Fruit fly (Drosophila melanogaster) whole organism, wandering third instar larva: ENCODE measurements around the gene CG9109.
A peak's percentile ranks its signal among the peaks of the same experiment; 100 is the strongest.

Experiments used
- Abd-B ChIP-seq: fragments of >200 bp; optimal IDR thresholded peaks from 2 replicates; lab custom pipeline; 2017; ENCODE audit warnings: missing biosample characterization, missing genetic modification characterization
- CG32264 ChIP-seq: fragments of 200-800 bp; sonication (Bioruptor generic); optimal IDR thresholded peaks from 2 replicates; lab custom pipeline; 2016; ENCODE audit warnings: missing biosample characterization, missing genetic modification characterization
- CG9705 ChIP-seq: fragments of 200-800 bp; sonication (Bioruptor generic); optimal IDR thresholded peaks from 2 replicates; lab custom pipeline; 2018; ENCODE audit warnings: missing biosample characterization, mild to moderate bottlenecking, missing genetic modification characterization
- CrebA ChIP-seq: fragments of 200-800 bp; sonication (Bioruptor generic); optimal IDR thresholded peaks from 2 replicates; lab custom pipeline; 2016; ENCODE audit warnings: missing biosample characterization, mild to moderate bottlenecking, missing genetic modification characterization, borderline replicate concordance
- Dfd ChIP-seq: fragments of >200 bp; optimal IDR thresholded peaks from 2 replicates; lab custom pipeline; 2017; ENCODE audit warnings: missing biosample characterization, missing genetic modification characterization
- Dif ChIP-seq: fragments of 200-275, 200-300 bp; sonication (Bioruptor generic); optimal IDR thresholded peaks from 2 replicates; lab custom pipeline; 2018; ENCODE audit warnings: missing biosample characterization, missing genetic modification characterization; ENCODE audit not compliant: partially characterized antibody
- GATAd ChIP-seq: sonication (Bioruptor generic); optimal IDR thresholded peaks from 2 replicates; lab custom pipeline; 2016; ENCODE audit warnings: missing biosample characterization, missing genetic modification characterization
- HLH106 ChIP-seq: fragments of 200-800 bp; optimal IDR thresholded peaks from 3 replicates; lab custom pipeline; 2019; ENCODE audit warnings: missing biosample characterization, mild to moderate bottlenecking, missing genetic modification characterization, moderate library complexity
- Hnf4 ChIP-seq: fragments of 200-800 bp; sonication (Bioruptor generic); optimal IDR thresholded peaks from 2 replicates; lab custom pipeline; 2016; ENCODE audit warnings: missing biosample characterization, mild to moderate bottlenecking, missing genetic modification characterization
- Hr83 ChIP-seq: fragments of 200-300 bp; sonication (Bioruptor generic); optimal IDR thresholded peaks from 2 replicates; lab custom pipeline; 2016; ENCODE audit warnings: missing biosample characterization, mild to moderate bottlenecking, missing genetic modification characterization, moderate library complexity; ENCODE audit not compliant: poor library complexity, severe bottlenecking
- Jra ChIP-seq: sonication (Bioruptor generic); optimal IDR thresholded peaks from 2 replicates; lab custom pipeline; 2016; ENCODE audit warnings: missing biosample characterization, missing genetic modification characterization
- Mio ChIP-seq: sonication (Bioruptor generic); optimal IDR thresholded peaks from 2 replicates; lab custom pipeline; 2016; ENCODE audit warnings: missing biosample characterization, missing genetic modification characterization
- Myc ChIP-seq: fragments of >200 bp; optimal IDR thresholded peaks from 2 replicates; lab custom pipeline; 2017
- OdsH ChIP-seq: fragments of 200-800 bp; sonication (Bioruptor generic); optimal IDR thresholded peaks from 2 replicates; lab custom pipeline; 2016; ENCODE audit warnings: missing biosample characterization, mild to moderate bottlenecking, missing genetic modification characterization
- Rel ChIP-seq, 2 experiments: fragments of 200-800 bp; sonication (Bioruptor generic) in 1 of 2; optimal IDR thresholded peaks; 2 replicates in 1 of 2; 3 replicates in 1 of 2; lab custom pipeline; 2016 to 2019; ENCODE audit warnings: mild to moderate bottlenecking in 2 of 2, missing biosample characterization in 2 of 2, missing genetic modification characterization in 2 of 2, moderate library complexity in 1 of 2
- Sp1 ChIP-seq: fragments of 200-800 bp; sonication (Bioruptor generic); optimal IDR thresholded peaks from 3 replicates; lab custom pipeline; 2019; ENCODE audit warnings: missing biosample characterization, mild to moderate bottlenecking, missing genetic modification characterization, moderate library complexity
- Vsx2 ChIP-seq: fragments of 200-300, 225-300 bp; sonication (Bioruptor generic); optimal IDR thresholded peaks from 2 replicates; lab custom pipeline; 2018; ENCODE audit warnings: missing biosample characterization, missing genetic modification characterization; ENCODE audit not compliant: partially characterized antibody
- br ChIP-seq: fragments of 200-800 bp; sonication (Bioruptor generic); optimal IDR thresholded peaks from 2 replicates; lab custom pipeline; 2016; ENCODE audit warnings: missing biosample characterization, missing genetic modification characterization
- brk ChIP-seq: fragments of 200-800 bp; sonication (Bioruptor generic); optimal IDR thresholded peaks from 2 replicates; lab custom pipeline; 2016; ENCODE audit warnings: missing biosample characterization, mild to moderate bottlenecking, missing genetic modification characterization
- dl ChIP-seq, 2 experiments: fragments of 175-275, 200-275 bp in 1 of 2; fragments of 200-275 bp in 1 of 2; sonication (Bioruptor generic); optimal IDR thresholded peaks; lab custom pipeline; 2018; ENCODE audit warnings: mild to moderate bottlenecking in 2 of 2, missing biosample characterization in 2 of 2, missing genetic modification characterization in 2 of 2, moderate library complexity in 2 of 2; ENCODE audit not compliant: partially characterized antibody in 2 of 2, insufficient read depth in 1 of 2
- dmrt93B ChIP-seq: fragments of 200-800 bp; sonication (Bioruptor generic); optimal IDR thresholded peaks from 2 replicates; lab custom pipeline; 2018; ENCODE audit warnings: missing biosample characterization, mild to moderate bottlenecking, missing genetic modification characterization
- dsf ChIP-seq: sonication (Bioruptor generic); optimal IDR thresholded peaks from 2 replicates; lab custom pipeline; 2016; ENCODE audit warnings: missing biosample characterization, missing genetic modification characterization, borderline replicate concordance
- ey ChIP-seq: fragments of 200-800 bp; sonication (Bioruptor generic); optimal IDR thresholded peaks from 2 replicates; lab custom pipeline; 2016; ENCODE audit warnings: missing biosample characterization, missing genetic modification characterization
- foxo ChIP-seq, 2 experiments: fragments of 200-800 bp; sonication (Bioruptor generic); optimal IDR thresholded peaks; 2 replicates in 1 of 2; 3 replicates in 1 of 2; lab custom pipeline; 2016 to 2017; ENCODE audit warnings: missing biosample characterization in 2 of 2, missing genetic modification characterization in 2 of 2
- h ChIP-seq: fragments of 200-800 bp; sonication (Bioruptor generic); optimal IDR thresholded peaks from 3 replicates; lab custom pipeline; 2016; ENCODE audit warnings: missing biosample characterization, mild to moderate bottlenecking, missing genetic modification characterization
- jim ChIP-seq: fragments of 175-275, 200-325 bp; sonication (Bioruptor generic); optimal IDR thresholded peaks from 2 replicates; lab custom pipeline; 2016; ENCODE audit warnings: missing biosample characterization, mild to moderate bottlenecking, missing genetic modification characterization
- psq ChIP-seq: fragments of 200-800 bp; sonication (Bioruptor generic); optimal IDR thresholded peaks from 3 replicates; lab custom pipeline; 2017; ENCODE audit warnings: missing biosample characterization, mild to moderate bottlenecking, missing genetic modification characterization, moderate library complexity
- rgr ChIP-seq: fragments of 200-800 bp; sonication (Bioruptor generic); optimal IDR thresholded peaks from 3 replicates; lab custom pipeline; 2016; ENCODE audit warnings: missing biosample characterization, mild to moderate bottlenecking, missing genetic modification characterization
- sv ChIP-seq: fragments of 200-800 bp; sonication (Bioruptor generic); optimal IDR thresholded peaks from 3 replicates; lab custom pipeline; 2016; ENCODE audit warnings: missing biosample characterization, missing genetic modification characterization
- usp ChIP-seq: fragments of >200 bp; optimal IDR thresholded peaks from 2 replicates; lab custom pipeline; 2017; ENCODE audit warnings: missing biosample characterization, missing genetic modification characterization
- woc ChIP-seq: sonication (Bioruptor generic); optimal IDR thresholded peaks from 2 replicates; lab custom pipeline; 2016; ENCODE audit warnings: missing biosample characterization, mild to moderate bottlenecking, missing genetic modification characterization

The CG9109 gene

DNA sequence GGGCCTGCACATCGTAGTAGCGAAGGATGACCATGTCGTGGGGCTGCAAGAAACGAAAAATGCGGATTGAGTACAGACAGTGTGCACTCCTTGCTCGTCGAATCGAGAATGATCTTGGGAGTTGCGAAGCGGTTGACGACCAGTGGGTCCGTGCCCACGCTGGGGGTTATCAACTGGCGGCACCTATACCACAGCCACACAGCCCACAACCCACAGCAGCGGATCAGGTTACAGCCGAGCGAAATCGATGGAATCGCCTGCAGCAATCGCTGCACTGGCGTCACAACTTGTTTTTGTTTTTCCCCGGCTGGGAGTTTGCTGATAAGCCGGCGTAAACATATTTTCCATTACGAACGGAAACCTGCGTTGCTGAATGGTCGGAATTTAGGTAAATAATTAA, 11.3 kb upstream of the CG9109 start:
- no peak for TF ChIP-seq Jra (GFP tag; lab: Kevin White, UChicago)
- no peak for TF ChIP-seq psq
- no peak for TF ChIP-seq Myc (lab: Kevin White, UChicago)
- TF ChIP-seq br (GFP tag; lab: Kevin White, UChicago) = no peak
- no peak for TF ChIP-seq Dif (GFP tag; lab: Kevin White, UChicago)
- TF ChIP-seq jim (GFP tag; lab: Kevin White, UChicago) = no peak
- TF ChIP-seq brk (GFP tag; lab: Kevin White, UChicago) = no peak
- TF ChIP-seq CrebA (GFP tag; lab: Kevin White, UChicago) = no peak
- no peak for TF ChIP-seq dmrt93B (GFP tag; lab: Kevin White, UChicago)
- no peak for TF ChIP-seq dl (GFP tag; optimal IDR thresholded peaks at IDR 0.05; lab: Kevin White, UChicago; ENCODE audit: insufficient read depth in 1 of 2, partially characterized antibody in 2 of 2)
- no peak for TF ChIP-seq Hnf4 (GFP tag; lab: Kevin White, UChicago)
- no peak for TF ChIP-seq Abd-B (GFP tag; lab: Kevin White, UChicago)
- TF ChIP-seq usp = no peak
- TF ChIP-seq, all 38 proteins: peak for 0

DNA sequence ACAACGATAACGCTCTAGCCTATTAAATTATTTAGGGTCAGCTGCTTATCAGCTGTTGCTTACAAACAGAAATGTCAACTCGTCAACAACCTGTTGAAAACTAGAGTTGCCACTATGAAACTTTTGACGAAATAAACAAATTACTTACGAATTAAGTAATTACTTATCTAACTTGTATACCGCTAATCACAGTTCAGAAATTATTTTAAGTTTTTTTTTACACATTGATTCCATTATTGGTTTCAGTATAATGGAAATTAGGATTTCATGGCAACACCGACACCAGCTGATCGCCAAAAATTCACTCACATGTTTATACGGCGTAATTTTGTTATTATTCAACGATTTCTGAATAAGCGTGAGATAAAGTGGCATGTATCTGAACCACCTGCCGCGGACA, 3.6 kb upstream of the CG9109 start, which contains the start of the genes CG9117 and CG31643:
CG9117 (minus strand) TSS at position 73 of the 400 bp plus-strand sequence.
CG31643 (plus strand) TSS at position 288 of the 400 bp plus-strand sequence.
- TF ChIP-seq Sp1 = peak; percentile 63
- TF ChIP-seq Hnf4 (GFP tag; lab: Kevin White, UChicago) = no peak
- TF ChIP-seq CG9705 (GFP tag; lab: Kevin White, UChicago) = peak; percentile 36
- TF ChIP-seq sv (GFP tag; lab: Kevin White, UChicago) = peak; percentile 48
- peak; percentile 77 for TF ChIP-seq OdsH (GFP tag; lab: Kevin White, UChicago)
- no peak for TF ChIP-seq jim (GFP tag; lab: Kevin White, UChicago)
- TF ChIP-seq dsf (GFP tag; lab: Kevin White, UChicago) = no peak
- TF ChIP-seq Hr83 (GFP tag; lab: Kevin White, UChicago) = peak; percentile 15
- no peak for TF ChIP-seq Vsx2 (GFP tag; lab: Kevin White, UChicago)
- TF ChIP-seq ey (GFP tag; lab: Kevin White, UChicago) = peak; percentile 76
- no peak for TF ChIP-seq Rel (GFP tag; optimal IDR thresholded peaks at IDR 0.05; lab: Kevin White, UChicago)
- TF ChIP-seq Rel (tag; optimal IDR thresholded peaks at IDR 0.05; lab: Kevin White, UChicago) = peak; percentile 39
- no peak for TF ChIP-seq woc (GFP tag; lab: Kevin White, UChicago)
- peak; percentile 18 for TF ChIP-seq CG32264
- TF ChIP-seq foxo (GFP tag; optimal IDR thresholded peaks at IDR 0.05; lab: Kevin White, UChicago) = peak in 1 of 2 experiments; percentile 86
- TF ChIP-seq GATAd (GFP tag; lab: Kevin White, UChicago) = peak; percentile 65
- TF ChIP-seq Mio (GFP tag; lab: Kevin White, UChicago) = no peak
- TF ChIP-seq Myc (lab: Kevin White, UChicago) = no peak
- peak; percentile 79 for TF ChIP-seq rgr
- peak; percentile 59 for TF ChIP-seq psq
- TF ChIP-seq Dfd (GFP tag; lab: Kevin White, UChicago) = no peak
- peak; percentile 64 for TF ChIP-seq HLH106 (tag; lab: Kevin White, UChicago)
- TF ChIP-seq h (GFP tag; lab: Kevin White, UChicago) = peak; percentile 83
- TF ChIP-seq, all 38 proteins: peak for 14

DNA sequence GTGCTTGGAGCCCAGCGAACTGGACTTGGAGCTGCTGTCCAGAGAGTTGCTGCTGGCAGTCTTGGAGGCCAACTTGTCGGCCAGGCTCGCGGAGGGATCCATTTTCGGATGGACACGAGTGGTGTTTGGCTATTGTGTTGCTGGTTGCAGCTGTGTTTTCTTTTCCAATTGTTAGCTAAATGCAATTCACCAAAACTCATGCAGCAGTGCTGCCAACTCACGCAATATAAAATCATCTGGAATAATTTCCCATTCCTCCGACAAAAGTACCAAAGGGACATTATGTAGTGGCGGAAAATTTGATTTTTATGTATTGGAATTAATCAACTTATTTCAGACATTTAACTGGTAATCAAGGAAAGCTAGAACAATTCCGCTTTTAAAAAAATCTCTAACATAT, 2.5 kb upstream of the CG9109 start, which contains the start of gene mtm:
mtm (minus strand) TSS at position 306 of the 400 bp plus-strand sequence.
- TF ChIP-seq dsf (GFP tag; lab: Kevin White, UChicago) (no peak), Abd-B (GFP tag; lab: Kevin White, UChicago) (no peak), Myc (lab: Kevin White, UChicago) (peak; percentile 59), HLH106 (tag; lab: Kevin White, UChicago) (no peak)
- TF ChIP-seq, all 38 proteins: peak for 1

DNA sequence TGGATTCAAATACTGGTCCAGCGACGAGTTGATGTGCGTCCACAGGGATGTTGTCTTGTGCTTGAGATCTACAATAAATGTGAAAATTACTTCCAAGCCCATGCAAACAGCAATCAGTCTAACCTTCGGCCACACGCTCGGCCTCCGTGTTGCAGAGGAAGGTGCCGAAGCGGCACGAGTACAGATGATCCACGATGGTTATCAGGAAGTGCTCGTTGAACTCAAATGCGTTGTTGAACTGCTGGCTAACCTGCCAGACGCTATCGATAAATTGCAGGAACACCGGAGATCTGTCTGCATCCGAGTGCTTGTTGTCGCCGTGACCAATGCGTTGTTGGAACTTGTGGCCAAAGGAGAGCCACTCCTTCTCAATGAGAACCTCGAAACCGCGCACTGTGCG, 932 bp upstream of the CG9109 start:
- no peak for TF ChIP-seq OdsH (GFP tag; lab: Kevin White, UChicago)
- TF ChIP-seq rgr = no peak
- no peak for TF ChIP-seq CrebA (GFP tag; lab: Kevin White, UChicago)
- TF ChIP-seq, all 38 proteins: peak for 0
